Fruit fly (Drosophila melanogaster) whole organism, embryonic: ENCODE data around the gene Gnpat.
A peak's percentile ranks its signal among the peaks of the same experiment; 100 is the strongest.

Experiments
- ATbp ChIP-seq: fragments of 200-800 bp; sonication (Bioruptor generic); optimal IDR thresholded peaks from 2 replicates; lab custom pipeline; 2017; ENCODE audit warnings: missing biosample characterization, mild to moderate bottlenecking, missing genetic modification characterization, missing genetic modification reagents
- Atf3 ChIP-seq: fragments of 200-800 bp; sonication (Bioruptor generic); optimal IDR thresholded peaks from 3 replicates; lab custom pipeline; 2016; ENCODE audit warnings: missing biosample characterization, missing genetic modification characterization
- Atf6 ChIP-seq: fragments of 200-800 bp; sonication (Bioruptor generic); IDR thresholded peaks from 2 replicates; pipeline ENCODE4 v1.3.6; 2022; ENCODE audit warnings: missing biosample characterization, missing genetic modification characterization
- Bgb ChIP-seq: fragments of 200-800 bp; sonication (Bioruptor generic); IDR thresholded peaks from 2 replicates; pipeline ENCODE4 v1.3.6; 2022; ENCODE audit warnings: missing biosample characterization, missing genetic modification characterization; ENCODE audit not compliant: partially characterized antibody
- CG10321 ChIP-seq: fragments of 200-800 bp; sonication (Bioruptor generic); IDR thresholded peaks from 2 replicates; pipeline ENCODE4 v1.3.6; 2022; ENCODE audit warnings: missing biosample characterization, missing genetic modification characterization
- CG11398 ChIP-seq: fragments of 200-800 bp; sonication (Bioruptor generic); optimal IDR thresholded peaks from 2 replicates; lab custom pipeline; 2016; ENCODE audit warnings: missing biosample characterization, missing genetic modification characterization
- CG11695 ChIP-seq: fragments of 200-800 bp; sonication (Bioruptor generic); IDR thresholded peaks from 3 replicates; pipeline ENCODE4 v1.3.6; 2022; ENCODE audit warnings: missing biosample characterization, missing genetic modification characterization
- CG14050 ChIP-seq: fragments of 200-800 bp; sonication (Bioruptor generic); IDR thresholded peaks from 3 replicates; pipeline ENCODE4 v1.3.6; 2022; ENCODE audit warnings: missing biosample characterization, missing genetic modification characterization
- CG14441 ChIP-seq: fragments of 200-800 bp; sonication (Bioruptor generic); IDR thresholded peaks from 2 replicates; pipeline ENCODE4 v1.3.6; 2022; ENCODE audit warnings: missing biosample characterization, missing genetic modification characterization
- CG15479 ChIP-seq: fragments of 200-800 bp; sonication (Bioruptor generic); optimal IDR thresholded peaks from 3 replicates; lab custom pipeline; 2019; ENCODE audit warnings: missing biosample characterization, mild to moderate bottlenecking, missing genetic modification characterization, moderate library complexity
- CG15601 ChIP-seq: fragments of 200-800 bp; sonication (Bioruptor generic); optimal IDR thresholded peaks from 3 replicates; lab custom pipeline; 2019; ENCODE audit warnings: missing biosample characterization, mild to moderate bottlenecking, missing genetic modification characterization, moderate library complexity
- CG17385 ChIP-seq: fragments of 200-800 bp; sonication (Bioruptor generic); optimal IDR thresholded peaks from 3 replicates; lab custom pipeline; 2018; ENCODE audit warnings: missing biosample characterization, mild to moderate bottlenecking, missing genetic modification characterization
- CG2120 ChIP-seq: fragments of 200-800 bp; sonication (Bioruptor generic); optimal IDR thresholded peaks from 3 replicates; lab custom pipeline; 2016; ENCODE audit warnings: missing biosample characterization, missing genetic modification characterization
- CG2129 ChIP-seq: fragments of 200-800 bp; sonication (Bioruptor generic); IDR thresholded peaks from 2 replicates; pipeline ENCODE4 v1.3.6; 2022; ENCODE audit warnings: missing biosample characterization, missing genetic modification characterization; ENCODE audit not compliant: partially characterized antibody
- CG3065 ChIP-seq: fragments of 200-800 bp; sonication (Bioruptor generic); optimal IDR thresholded peaks from 2 replicates; lab custom pipeline; 2016; ENCODE audit warnings: missing biosample characterization, missing genetic modification characterization
- CG33213 ChIP-seq: fragments of 200-800 bp; sonication (Bioruptor generic); optimal IDR thresholded peaks from 3 replicates; lab custom pipeline; 2016; ENCODE audit warnings: missing biosample characterization, missing genetic modification characterization
- CG34224 ChIP-seq: fragments of 200-800 bp; sonication (Bioruptor generic); IDR thresholded peaks from 3 replicates; pipeline ENCODE4 v1.3.6; 2022; ENCODE audit warnings: missing biosample characterization, missing genetic modification characterization; ENCODE audit not compliant: partially characterized antibody
- CG3847 ChIP-seq: fragments of 200-800 bp; sonication (Bioruptor generic); IDR thresholded peaks from 2 replicates; pipeline ENCODE4 v1.3.6; 2022; ENCODE audit warnings: missing biosample characterization, missing genetic modification characterization
- CG42726 ChIP-seq: fragments of 200-800 bp; sonication (Bioruptor generic); IDR thresholded peaks from 2 replicates; pipeline ENCODE4 v1.3.6; 2022; ENCODE audit warnings: missing biosample characterization, missing genetic modification characterization; ENCODE audit not compliant: partially characterized antibody
- CG6654 ChIP-seq: fragments of 200-800 bp; sonication (Bioruptor generic); optimal IDR thresholded peaks from 2 replicates; lab custom pipeline; 2017; ENCODE audit warnings: missing biosample characterization, mild to moderate bottlenecking, missing genetic modification characterization
- CG8089 ChIP-seq: fragments of 200-800 bp; sonication (Bioruptor generic); optimal IDR thresholded peaks from 3 replicates; lab custom pipeline; 2016; ENCODE audit warnings: missing biosample characterization, missing genetic modification characterization
- CG8388 ChIP-seq: fragments of 200-800 bp; sonication (Bioruptor generic); optimal IDR thresholded peaks from 2 replicates; lab custom pipeline; 2019; ENCODE audit warnings: missing biosample characterization, mild to moderate bottlenecking, missing genetic modification characterization, moderate library complexity
- Dad ChIP-seq: fragments of 200-800 bp; sonication (Bioruptor generic); optimal IDR thresholded peaks from 3 replicates; lab custom pipeline; 2016; ENCODE audit warnings: missing biosample characterization, missing genetic modification characterization
- Dip2 ChIP-seq: fragments of 200-800 bp; sonication (Bioruptor generic); IDR thresholded peaks from 2 replicates; pipeline ENCODE4 v1.3.6; 2022; ENCODE audit warnings: missing biosample characterization, missing genetic modification characterization
- Fer1 ChIP-seq: fragments of 200-800 bp; sonication (Bioruptor generic); optimal IDR thresholded peaks from 2 replicates; lab custom pipeline; 2017; ENCODE audit warnings: missing biosample characterization, mild to moderate bottlenecking, missing genetic modification characterization
- HLH3B ChIP-seq: fragments of 200-800 bp; sonication (Bioruptor generic); IDR thresholded peaks from 2 replicates; pipeline ENCODE4 v1.3.6; 2022; ENCODE audit warnings: missing biosample characterization, missing genetic modification characterization
- HmgD ChIP-seq: fragments of 200-800 bp; sonication (Bioruptor generic); optimal IDR thresholded peaks from 3 replicates; lab custom pipeline; 2016; ENCODE audit warnings: missing biosample characterization, missing genetic modification characterization
- Hsf ChIP-seq: fragments of 200-800 bp; sonication (Bioruptor generic); optimal IDR thresholded peaks from 3 replicates; lab custom pipeline; 2016; ENCODE audit warnings: missing biosample characterization, missing genetic modification characterization
- Jarid2 ChIP-seq: fragments of 200-800 bp; sonication (Bioruptor generic); optimal IDR thresholded peaks from 3 replicates; lab custom pipeline; 2017; ENCODE audit warnings: mild to moderate bottlenecking, missing biosample characterization, missing genetic modification reagents, missing genetic modification characterization
- Med ChIP-seq: fragments of 200-800 bp; sonication (Bioruptor generic); peaks from one replicate; lab custom pipeline; 2016; ENCODE audit warnings: missing biosample characterization, missing genetic modification characterization, mild to moderate bottlenecking, inconsistent platforms, moderate library complexity
- Meics ChIP-seq: fragments of 200-800 bp; sonication (Bioruptor generic); optimal IDR thresholded peaks from 2 replicates; lab custom pipeline; 2017; ENCODE audit warnings: missing biosample characterization, mild to moderate bottlenecking, missing genetic modification characterization
- NK7.1 ChIP-seq: fragments of 200-800 bp; sonication (Bioruptor generic); optimal IDR thresholded peaks from 3 replicates; lab custom pipeline; 2016; ENCODE audit warnings: missing biosample characterization, missing genetic modification characterization
- Neu2 ChIP-seq: fragments of 200-800 bp; sonication (Bioruptor generic); optimal IDR thresholded peaks from 3 replicates; lab custom pipeline; 2016; ENCODE audit warnings: missing biosample characterization, missing genetic modification characterization, borderline replicate concordance
- PHDP ChIP-seq: fragments of 200-800 bp; sonication (Bioruptor generic); optimal IDR thresholded peaks from 3 replicates; lab custom pipeline; 2018; ENCODE audit warnings: missing biosample characterization, mild to moderate bottlenecking, missing genetic modification characterization, moderate library complexity
- aop ChIP-seq: fragments of 200-800 bp; sonication (Bioruptor generic); IDR thresholded peaks from 2 replicates; pipeline ENCODE4 v1.3.6; 2022; ENCODE audit warnings: missing biosample characterization, missing genetic modification characterization
- ash1 ChIP-seq: fragments of 200-800 bp; sonication (Bioruptor generic); optimal IDR thresholded peaks from 2 replicates; lab custom pipeline; 2018; ENCODE audit warnings: missing biosample characterization, mild to moderate bottlenecking, missing genetic modification characterization
- crc ChIP-seq: fragments of 200-800 bp; sonication (Bioruptor generic); optimal IDR thresholded peaks from 2 replicates; lab custom pipeline; 2016; ENCODE audit warnings: missing biosample characterization, missing genetic modification characterization
- esg ChIP-seq: fragments of 200-800 bp; sonication (Bioruptor generic); conservative IDR thresholded peaks from 2 replicates; pipeline ENCODE4 v1.3.6; 2022; ENCODE audit warnings: missing biosample characterization, missing genetic modification characterization
- gfzf ChIP-seq: fragments of 200-800 bp; sonication (Bioruptor generic); optimal IDR thresholded peaks from 2 replicates; lab custom pipeline; 2016; ENCODE audit warnings: missing biosample characterization, mild to moderate bottlenecking, missing genetic modification characterization, moderate library complexity
- gsb ChIP-seq: fragments of 200-800 bp; sonication (Bioruptor generic); IDR thresholded peaks from 2 replicates; pipeline ENCODE4 v1.3.6; 2022; ENCODE audit warnings: missing biosample characterization, missing genetic modification characterization
- lmd ChIP-seq: fragments of 200-800 bp; sonication (Bioruptor generic); IDR thresholded peaks from 2 replicates; pipeline ENCODE4 v1.3.6; 2022; ENCODE audit warnings: missing biosample characterization, missing genetic modification characterization
- lov ChIP-seq, 2 experiments: fragments of 200-800 bp in 1 of 2; fragments of >200 bp in 1 of 2; sonication (Bioruptor generic) in 1 of 2; IDR thresholded peaks in 1 of 2; optimal IDR thresholded peaks in 1 of 2; 2 replicates in 1 of 2; 3 replicates in 1 of 2; pipeline versions ENCODE4 v1.3.6 to Lab custom; 2017 to 2022; ENCODE audit warnings: missing biosample characterization in 1 of 2, missing genetic modification characterization in 1 of 2
- luna ChIP-seq: fragments of 200-800 bp; sonication (Bioruptor generic); optimal IDR thresholded peaks from 2 replicates; lab custom pipeline; 2016; ENCODE audit warnings: missing biosample characterization, missing genetic modification characterization
- maf-S ChIP-seq: fragments of 200-800 bp; sonication (Bioruptor generic); optimal IDR thresholded peaks from 2 replicates; lab custom pipeline; 2016; ENCODE audit warnings: missing biosample characterization, missing genetic modification characterization
- oc ChIP-seq: fragments of 200-800 bp; sonication (Bioruptor generic); optimal IDR thresholded peaks from 2 replicates; lab custom pipeline; 2018; ENCODE audit warnings: missing biosample characterization, mild to moderate bottlenecking, missing genetic modification characterization, moderate library complexity
- p53 ChIP-seq: fragments of 200-800 bp; sonication (Bioruptor generic); optimal IDR thresholded peaks from 2 replicates; lab custom pipeline; 2016; ENCODE audit warnings: missing biosample characterization, missing genetic modification characterization
- pho ChIP-seq: fragments of 200-800 bp; sonication (Bioruptor generic); optimal IDR thresholded peaks from 2 replicates; lab custom pipeline; 2016; ENCODE audit warnings: missing biosample characterization, missing genetic modification characterization
- seq ChIP-seq: fragments of 200-800 bp; sonication (Bioruptor generic); IDR thresholded peaks from 2 replicates; pipeline ENCODE4 v1.3.6; 2022; ENCODE audit warnings: missing biosample characterization, missing genetic modification characterization
- ssp ChIP-seq: fragments of 200-800 bp; sonication (Bioruptor generic); IDR thresholded peaks from 2 replicates; pipeline ENCODE4 v1.3.6; 2022; ENCODE audit warnings: missing biosample characterization, missing genetic modification characterization
- tll ChIP-seq, 2 experiments: fragments of 200-800 bp in 1 of 2; fragments of >200 bp in 1 of 2; sonication (Bioruptor generic) in 1 of 2; optimal IDR thresholded peaks; 2 replicates each; lab custom pipeline; 2017 to 2019; ENCODE audit warnings: missing biosample characterization in 2 of 2, missing genetic modification characterization in 2 of 2, mild to moderate bottlenecking in 1 of 2, moderate library complexity in 1 of 2

Gnpat gene

DNA sequence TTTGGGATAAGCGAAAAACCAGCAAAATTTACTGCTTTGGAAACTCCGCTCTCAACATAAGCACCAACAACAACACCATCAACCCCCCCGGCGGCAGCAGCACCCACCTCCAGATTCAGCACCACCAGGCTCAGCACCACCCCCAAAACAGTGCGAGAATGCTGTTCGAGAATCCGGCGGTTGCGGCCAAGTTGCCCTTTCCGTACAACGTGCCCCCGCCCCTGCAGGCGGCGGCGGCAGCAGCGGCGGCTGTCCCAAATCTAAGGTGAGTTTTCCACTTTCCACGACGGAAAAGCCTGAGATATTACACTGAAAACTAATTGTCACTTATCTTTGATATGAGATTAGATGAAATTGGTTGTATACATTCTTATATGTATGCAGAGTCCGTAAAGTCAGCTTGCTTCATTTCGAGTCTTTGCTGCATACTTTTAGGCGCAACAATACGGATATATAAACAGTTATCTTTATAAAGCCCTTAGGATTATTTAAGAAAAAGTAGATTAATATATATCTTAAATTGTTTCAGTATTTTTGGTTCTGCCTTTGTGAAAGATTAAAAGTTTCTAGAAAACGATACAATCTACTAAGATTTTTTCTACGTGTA lies 28.8 kb upstream of the Gnpat start (continued):
- TF ChIP-seq CG3065 (GFP tag; lab: Kevin White, UChicago): no peak
- TF ChIP-seq pho (GFP tag; lab: Kevin White, UChicago): no peak
- TF ChIP-seq Dip2 (GFP tag; lab: Robert Waterston, UW): 0 out of 2 replicates have a peak, but pooled peaks have one; percentile 11
- TF ChIP-seq ssp (GFP tag; lab: Robert Waterston, UW): no peak
- TF ChIP-seq Fer1: peak; percentile 35
- TF ChIP-seq CG15479 (GFP tag; lab: Kevin White, UChicago): no peak
- TF ChIP-seq lmd (GFP tag; lab: Robert Waterston, UW): 0 out of 2 replicates have a peak, but pooled peaks have one; percentile 8
- peak; percentile 35 for TF ChIP-seq PHDP (tag; lab: Kevin White, UChicago)
- TF ChIP-seq CG42726 (GFP tag; lab: Robert Waterston, UW): no peak
- peak; percentile 26 for TF ChIP-seq Meics
- TF ChIP-seq Atf3 (GFP tag; lab: Kevin White, UChicago): no peak
- TF ChIP-seq HLH3B (GFP tag; lab: Robert Waterston, UW): no peak
- no peak for TF ChIP-seq seq (GFP tag; lab: Robert Waterston, UW)
- no peak for TF ChIP-seq CG14050 (GFP tag; lab: Robert Waterston, UW)
- no peak for TF ChIP-seq ash1
- TF ChIP-seq Med (GFP tag; lab: Kevin White, UChicago): no peak
- peak; percentile 14 for TF ChIP-seq CG2120 (GFP tag; lab: Kevin White, UChicago)
- TF ChIP-seq Dad: no peak
- TF ChIP-seq CG2129: no peak
- no peak for TF ChIP-seq CG8089 (GFP tag; lab: Kevin White, UChicago)
- peak; percentile 30 for TF ChIP-seq oc
- TF ChIP-seq CG10321 (GFP tag; lab: Robert Waterston, UW): no peak
- no peak for TF ChIP-seq NK7.1
- no peak for TF ChIP-seq HmgD (GFP tag; lab: Kevin White, UChicago)
- peak; percentile 24 for TF ChIP-seq CG15601 (tag; lab: Kevin White, UChicago)
- TF ChIP-seq maf-S (GFP tag; lab: Kevin White, UChicago): no peak
- no peak for TF ChIP-seq Neu2 (GFP tag; lab: Kevin White, UChicago)
- TF ChIP-seq CG17385 (GFP tag; lab: Kevin White, UChicago): peak; percentile 2
- no peak for TF ChIP-seq p53 (GFP tag; lab: Kevin White, UChicago)
- TF ChIP-seq CG8388 (GFP tag; lab: Kevin White, UChicago): peak; percentile 25
- TF ChIP-seq CG33213 (GFP tag; lab: Kevin White, UChicago): no peak
- TF ChIP-seq CG11398 (GFP tag; lab: Kevin White, UChicago): no peak
- TF ChIP-seq CG11695 (GFP tag; lab: Robert Waterston, UW): 0 out of 3 replicates have a peak, but pooled peaks have one; percentile 33
- TF ChIP-seq Atf6: no peak
- TF ChIP-seq CG14441 (GFP tag; lab: Robert Waterston, UW): no peak
- TF ChIP-seq esg (GFP tag; lab: Robert Waterston, UW): no peak; the same call in 1 of the 2 replicates
- TF ChIP-seq lov (optimal IDR thresholded peaks at IDR 0.05; lab: Kevin White, UChicago): no peak
- no peak for TF ChIP-seq lov (GFP tag; IDR thresholded peaks at IDR 0.05; lab: Robert Waterston, UW)
- no peak for TF ChIP-seq CG3847 (GFP tag; lab: Robert Waterston, UW)
- no peak for TF ChIP-seq tll (GFP tag; optimal IDR thresholded peaks at IDR 0.05; lab: Kevin White, UChicago)
- no peak for TF ChIP-seq Jarid2
- TF ChIP-seq luna (GFP tag; lab: Kevin White, UChicago): no peak
- peak; percentile 41 for TF ChIP-seq ATbp
- TF ChIP-seq CG34224 (GFP tag; lab: Robert Waterston, UW): no peak
- TF ChIP-seq gfzf (GFP tag; lab: Kevin White, UChicago): no peak
- TF ChIP-seq gsb: no peak
- TF ChIP-seq aop: no peak
- no peak for TF ChIP-seq Bgb (GFP tag; lab: Robert Waterston, UW)
- no peak for TF ChIP-seq CG6654 (GFP tag; lab: Kevin White, UChicago)
- no peak for TF ChIP-seq crc
- peak; percentile 15 for TF ChIP-seq Hsf (GFP tag; lab: Kevin White, UChicago)
